Worm (Caenorhabditis elegans): ENCODE results near the gene Y17G7B.18.
"Not testable (repeated sequence)": the region's sequence is repeated elsewhere in the genome, so short reads cannot be mapped to it uniquely, and the experiment has no call there.

Y17G7B.18 gene

ce11 chrII:12137983-12138382 lies 30.3 kb upstream of the Y17G7B.18 start:
- TF ChIP-seq ama-1 (optimal IDR thresholded peaks at IDR 0.05) (no peak), zip-5 (tag; optimal IDR thresholded peaks at IDR 0.05) (no peak), pat-9 (tag; optimal IDR thresholded peaks at IDR 0.05) (no peak), ceh-2 (tag; optimal IDR thresholded peaks at IDR 0.05) (no peak)

- TF ChIP-seq ceh-34 (tag; optimal IDR thresholded peaks at IDR 0.05) (no peak), fkh-6 (tag; optimal IDR thresholded peaks at IDR 0.05) (no peak), pag-3 (tag; optimal IDR thresholded peaks at IDR 0.05; ENCODE audit: borderline replicate concordance) (no peak), syd-9 (tag; optimal IDR thresholded peaks at IDR 0.05) (no peak), unc-86 (tag; optimal IDR thresholded peaks at IDR 0.05) (no peak), ceh-9 (tag; optimal IDR thresholded peaks at IDR 0.05) (no peak), fkh-10 (GFP tag; optimal IDR thresholded peaks at IDR 0.05) (no peak), ets-4 (tag; optimal IDR thresholded peaks at IDR 0.05) (no peak)
These were observed 23.2 kb upstream of the Y17G7B.18 start, which contains the start of gene set-24 for ce11 chrII:12130868-12131267. Gene set-24 (minus strand): TSS chrII:12130968.

- TF ChIP-seq fkh-10 (GFP tag; optimal IDR thresholded peaks at IDR 0.05) = no peak
- TF ChIP-seq hlh-6 (tag; optimal IDR thresholded peaks at IDR 0.05) = no peak
- TF ChIP-seq nfya-1 (tag; optimal IDR thresholded peaks at IDR 0.05) = peak; percentile 91
These were observed 22.7 kb upstream of the Y17G7B.18 start for ce11 chrII:12130393-12130792.

ce11 chrII:12122694-12123093 lies 15.0 kb upstream of the Y17G7B.18 start:
- 0 out of 2 replicates have a peak, but pooled peaks have one; percentile 4 for TF ChIP-seq unc-3 (GFP tag; conservative IDR thresholded peaks at IDR 0.05)
- not testable (repeated sequence) for TF ChIP-seq unc-3 (tag; optimal IDR thresholded peaks at IDR 0.05)

- no peak for TF ChIP-seq K02D7.2 (tag; optimal IDR thresholded peaks at IDR 0.05)
- peak; percentile 18 for TF ChIP-seq hlh-6 (tag; optimal IDR thresholded peaks at IDR 0.05)
These were observed 3.3 kb upstream of the Y17G7B.18 start for ce11 chrII:12110997-12111396.

- TF ChIP-seq K02D7.2 (tag; optimal IDR thresholded peaks at IDR 0.05) (no peak), ceh-45 (GFP tag; IDR thresholded peaks at IDR 0.05) (no peak), nfya-1 (tag; optimal IDR thresholded peaks at IDR 0.05) (peak; percentile 97)
These were observed 1.2 kb upstream of the Y17G7B.18 start for ce11 chrII:12108843-12109242.

ce11 chrII:12102365-12102764 lies 5.3 kb downstream of the Y17G7B.18 start:
- TF ChIP-seq ceh-18 (tag; optimal IDR thresholded peaks at IDR 0.05) (peak; percentile 77), ztf-16 (tag; optimal IDR thresholded peaks at IDR 0.05) (peak; percentile 42), K09A11.1 (tag; optimal IDR thresholded peaks at IDR 0.05; ENCODE audit: insufficient read depth) (peak; percentile 6), pros-1 (tag; optimal IDR thresholded peaks at IDR 0.05) (peak; percentile 65), syd-9 (tag; optimal IDR thresholded peaks at IDR 0.05) (peak; percentile 33), ets-4 (tag; optimal IDR thresholded peaks at IDR 0.05) (peak; percentile 69), odd-2 (tag; optimal IDR thresholded peaks at IDR 0.05) (no peak), elt-2 (tag; optimal IDR thresholded peaks at IDR 0.05) (peak; percentile 40), nhr-232 (tag; optimal IDR thresholded peaks at IDR 0.05) (no peak), F13H6.1 (tag; optimal IDR thresholded peaks at IDR 0.05) (peak; percentile 7), tbx-7 (tag; optimal IDR thresholded peaks at IDR 0.05) (peak; percentile 20), ceh-34 (tag; optimal IDR thresholded peaks at IDR 0.05) (peak; percentile 84), unc-42 (tag; optimal IDR thresholded peaks at IDR 0.05) (peak; percentile 74), unc-86 (tag; optimal IDR thresholded peaks at IDR 0.05) (peak; percentile 11), sox-2 (GFP tag; IDR thresholded peaks at IDR 0.05) (peak; percentile 37; the same call in 1 of the 2 replicates), pax-1 (tag; optimal IDR thresholded peaks at IDR 0.05) (peak; percentile 72), ceh-30 (tag; optimal IDR thresholded peaks at IDR 0.05) (no peak), hlh-30 (tag; optimal IDR thresholded peaks at IDR 0.05; ENCODE audit: insufficient read depth) (peak; percentile 96), ceh-31 (tag; optimal IDR thresholded peaks at IDR 0.05) (peak; percentile 90), ceh-48 (tag; optimal IDR thresholded peaks at IDR 0.05) (peak; percentile 85), unc-55 (GFP tag; optimal IDR thresholded peaks at IDR 0.05) (peak; percentile 97), ceh-24 (tag; optimal IDR thresholded peaks at IDR 0.05) (no peak), hlh-8 (tag; optimal IDR thresholded peaks at IDR 0.05) (peak; percentile 32), dve-1 (tag; optimal IDR thresholded peaks at IDR 0.05) (peak; percentile 45), dmd-4 (tag; optimal IDR thresholded peaks at IDR 0.05; ENCODE audit: borderline replicate concordance) (no peak), ceh-2 (tag; optimal IDR thresholded peaks at IDR 0.05) (peak; percentile 52), tbx-2 (tag; optimal IDR thresholded peaks at IDR 0.05) (peak; percentile 79), nfya-1 (tag; optimal IDR thresholded peaks at IDR 0.05) (peak; percentile 95)
